Worm (Caenorhabditis elegans) whole organism, mixed stage, embryonic: ENCODE measurements around the gene T28C12.15.

Source experiments
- bed-3 ChIP-seq: fragments of 200-800 bp; sonication (Bioruptor generic); optimal IDR thresholded peaks from 3 replicates; lab custom pipeline; 2018; ENCODE audit warnings: mild to moderate bottlenecking, missing genetic modification characterization, moderate library complexity, missing compliant biosample characterization
- ces-1 ChIP-seq: fragments of 150-350 bp; optimal IDR thresholded peaks from 2 replicates; lab custom pipeline; 2014; ENCODE audit warnings: missing biosample characterization, missing genetic modification reagents, missing genetic modification characterization
- drap-1 ChIP-seq: fragments of 200-800 bp; sonication (Bioruptor generic); optimal IDR thresholded peaks from 3 replicates; lab custom pipeline; 2018; ENCODE audit warnings: mild to moderate bottlenecking, missing genetic modification characterization, missing compliant biosample characterization
- hlh-1 ChIP-seq: fragments of 150-350 bp; optimal IDR thresholded peaks from 2 replicates; lab custom pipeline; 2014; ENCODE audit warnings: missing biosample characterization, missing genetic modification reagents, missing genetic modification characterization
- lsy-2 ChIP-seq: fragments of 150-350 bp; optimal IDR thresholded peaks from 2 replicates; lab custom pipeline; 2014; ENCODE audit warnings: missing biosample characterization, missing genetic modification characterization
- mep-1 ChIP-seq: fragments of 150-350 bp; optimal IDR thresholded peaks from 2 replicates; lab custom pipeline; 2017; ENCODE audit warnings: missing biosample characterization, missing genetic modification reagents, missing genetic modification characterization, inconsistent platforms
- nhr-12 ChIP-seq: fragments of 150-350 bp; optimal IDR thresholded peaks from 2 replicates; lab custom pipeline; 2014; ENCODE audit warnings: missing biosample characterization, missing genetic modification characterization
- nhr-2 ChIP-seq: fragments of 150-350 bp; optimal IDR thresholded peaks from 2 replicates; lab custom pipeline; 2014; ENCODE audit warnings: missing biosample characterization, missing genetic modification characterization
- nhr-76 ChIP-seq: sonication (generic microtip); optimal IDR thresholded peaks from 2 replicates; lab custom pipeline; 2017; ENCODE audit warnings: missing biosample characterization, missing genetic modification characterization
- snpc-4 ChIP-seq: fragments of 150-350 bp; optimal IDR thresholded peaks from 2 replicates; lab custom pipeline; 2014; ENCODE audit warnings: missing biosample characterization, missing genetic modification characterization
- unc-39 ChIP-seq: fragments of 150-350 bp; optimal IDR thresholded peaks from 2 replicates; lab custom pipeline; 2014; ENCODE audit warnings: missing biosample characterization, missing genetic modification characterization

- TF ChIP-seq nhr-76 (tag; lab: Kevin White, UChicago) (no peak), nhr-12 (tag; lab: Kevin White, UChicago) (no peak), snpc-4 (tag; lab: Kevin White, UChicago) (no peak), bed-3 (GFP tag; lab: Kevin White, UChicago) (no peak), drap-1 (GFP tag; lab: Kevin White, UChicago) (no peak), lsy-2 (no peak), hlh-1 (tag; lab: Kevin White, UChicago) (peak; percentile 30), unc-39 (no peak), ces-1 (GFP tag; lab: Kevin White, UChicago) (no peak), nhr-2 (tag; lab: Kevin White, UChicago) (no peak), mep-1 (tag; lab: Kevin White, UChicago) (no peak)
Measured at ce11 chrV:6346043-6346618, 24.5 kb upstream of the T28C12.15 start.
